Fruit fly (Drosophila melanogaster) whole organism, embryonic: ENCODE data around the gene Ubc6.

Source experiments
- ATbp ChIP-seq: fragments of 200-800 bp; sonication (Bioruptor generic); optimal IDR thresholded peaks from 2 replicates; lab custom pipeline; 2017; ENCODE audit warnings: missing biosample characterization, mild to moderate bottlenecking, missing genetic modification characterization, missing genetic modification reagents
- Asciz ChIP-seq: fragments of 200-800 bp; sonication (Bioruptor generic); optimal IDR thresholded peaks from 2 replicates; lab custom pipeline; 2017; ENCODE audit warnings: missing biosample characterization, mild to moderate bottlenecking, missing genetic modification characterization, missing genetic modification reagents
- CG1024 ChIP-seq: fragments of 200-800 bp; sonication (Bioruptor generic); IDR thresholded peaks from 2 replicates; pipeline ENCODE4 v1.3.6; 2022; ENCODE audit warnings: missing biosample characterization, missing genetic modification characterization
- CG10654 ChIP-seq: fragments of 200-800 bp; sonication (Bioruptor generic); optimal IDR thresholded peaks from 2 replicates; lab custom pipeline; 2016; ENCODE audit warnings: missing biosample characterization, missing genetic modification characterization
- CG10979 ChIP-seq: fragments of 200-800 bp; sonication (Bioruptor generic); optimal IDR thresholded peaks from 2 replicates; lab custom pipeline; 2018; ENCODE audit warnings: missing biosample characterization, mild to moderate bottlenecking, missing genetic modification characterization, moderate library complexity
- CG11695 ChIP-seq: fragments of 200-800 bp; sonication (Bioruptor generic); IDR thresholded peaks from 3 replicates; pipeline ENCODE4 v1.3.6; 2022; ENCODE audit warnings: missing biosample characterization, missing genetic modification characterization
- CG12236 ChIP-seq: fragments of 200-800 bp; sonication (Bioruptor generic); optimal IDR thresholded peaks from 2 replicates; lab custom pipeline; 2016; ENCODE audit warnings: missing biosample characterization, missing genetic modification characterization
- CG14710 ChIP-seq: fragments of 200-800 bp; sonication (Bioruptor generic); optimal IDR thresholded peaks from 3 replicates; lab custom pipeline; 2019; ENCODE audit warnings: missing biosample characterization, mild to moderate bottlenecking, missing genetic modification characterization, moderate library complexity
- CG15269 ChIP-seq: fragments of 200-800 bp; sonication (Bioruptor generic); optimal IDR thresholded peaks from 2 replicates; lab custom pipeline; 2018; ENCODE audit warnings: missing biosample characterization, mild to moderate bottlenecking, missing genetic modification characterization, moderate library complexity
- CG16863 ChIP-seq: fragments of 200-800 bp; sonication (Bioruptor generic); optimal IDR thresholded peaks from 3 replicates; lab custom pipeline; 2016; ENCODE audit warnings: missing biosample characterization, missing genetic modification characterization
- CG17361 ChIP-seq: fragments of 200-800 bp; sonication (Bioruptor generic); IDR thresholded peaks from 3 replicates; pipeline ENCODE4 v1.3.6; 2022; ENCODE audit warnings: missing biosample characterization, missing genetic modification characterization
- CG18262 ChIP-seq: fragments of 200-800 bp; optimal IDR thresholded peaks from 3 replicates; lab custom pipeline; 2019; ENCODE audit warnings: missing biosample characterization, mild to moderate bottlenecking, missing genetic modification characterization, moderate library complexity
- CG30403 ChIP-seq: fragments of 200-800 bp; sonication (Bioruptor generic); optimal IDR thresholded peaks from 3 replicates; lab custom pipeline; 2016; ENCODE audit warnings: missing biosample characterization, missing genetic modification characterization
- CG4730 ChIP-seq: fragments of 200-800 bp; sonication (Bioruptor generic); IDR thresholded peaks from 2 replicates; pipeline ENCODE4 v1.3.6; 2022; ENCODE audit warnings: missing biosample characterization, missing genetic modification characterization
- CG6254 ChIP-seq: fragments of 200-800 bp; sonication (Bioruptor generic); optimal IDR thresholded peaks from 3 replicates; lab custom pipeline; 2017; ENCODE audit warnings: mild to moderate bottlenecking, missing biosample characterization, missing genetic modification reagents, missing genetic modification characterization
- CG6683 ChIP-seq: fragments of 200-800 bp; sonication (Bioruptor generic); optimal IDR thresholded peaks from 2 replicates; lab custom pipeline; 2017; ENCODE audit warnings: missing biosample characterization, mild to moderate bottlenecking, missing genetic modification characterization, missing genetic modification reagents
- CG6854 ChIP-seq: fragments of 200-800 bp; sonication (Bioruptor generic); optimal IDR thresholded peaks from 3 replicates; lab custom pipeline; 2017; ENCODE audit warnings: missing biosample characterization, mild to moderate bottlenecking, missing genetic modification characterization
- CG7556 ChIP-seq: fragments of 200-800 bp; sonication (Bioruptor generic); optimal IDR thresholded peaks from 2 replicates; lab custom pipeline; 2017; ENCODE audit warnings: missing biosample characterization, mild to moderate bottlenecking, missing genetic modification characterization
- CG7839 ChIP-seq: fragments of 200-800 bp; sonication (Bioruptor generic); optimal IDR thresholded peaks from 3 replicates; lab custom pipeline; 2018; ENCODE audit warnings: missing biosample characterization, mild to moderate bottlenecking, missing genetic modification characterization, moderate library complexity
- CG8388 ChIP-seq: fragments of 200-800 bp; sonication (Bioruptor generic); optimal IDR thresholded peaks from 2 replicates; lab custom pipeline; 2019; ENCODE audit warnings: missing biosample characterization, mild to moderate bottlenecking, missing genetic modification characterization, moderate library complexity
- CG8924 ChIP-seq: fragments of 200-800 bp; optimal IDR thresholded peaks from 3 replicates; lab custom pipeline; 2019; ENCODE audit warnings: missing biosample characterization, mild to moderate bottlenecking, missing genetic modification characterization, moderate library complexity
- CG9727 ChIP-seq: fragments of 200-800 bp; sonication (Bioruptor generic); optimal IDR thresholded peaks from 3 replicates; lab custom pipeline; 2017; ENCODE audit warnings: missing biosample characterization, mild to moderate bottlenecking, missing genetic modification characterization
- Dll ChIP-seq: fragments of 200-800 bp; sonication (Bioruptor generic); IDR thresholded peaks from 4 replicates; pipeline ENCODE4 v1.3.6; 2022; ENCODE audit warnings: missing biosample characterization, missing genetic modification characterization; ENCODE audit not compliant: partially characterized antibody
- E2f1 ChIP-seq: fragments of 200-800 bp; sonication (Bioruptor generic); IDR thresholded peaks from 2 replicates; pipeline ENCODE4 v1.3.6; 2022; ENCODE audit warnings: missing biosample characterization, missing genetic modification characterization
- H2.0 ChIP-seq: fragments of 200-800 bp; sonication (Bioruptor generic); IDR thresholded peaks from 2 replicates; pipeline ENCODE4 v1.3.6; 2022; ENCODE audit warnings: missing biosample characterization, missing genetic modification characterization
- HLH3B ChIP-seq: fragments of 200-800 bp; sonication (Bioruptor generic); IDR thresholded peaks from 2 replicates; pipeline ENCODE4 v1.3.6; 2022; ENCODE audit warnings: missing biosample characterization, missing genetic modification characterization
- Med ChIP-seq: fragments of 200-800 bp; sonication (Bioruptor generic); peaks from one replicate; lab custom pipeline; 2016; ENCODE audit warnings: missing biosample characterization, missing genetic modification characterization, mild to moderate bottlenecking, inconsistent platforms, moderate library complexity
- Ptx1 ChIP-seq: fragments of 200-800 bp; sonication (Bioruptor generic); IDR thresholded peaks from 2 replicates; pipeline ENCODE4 v1.3.6; 2022; ENCODE audit warnings: missing biosample characterization, missing genetic modification characterization
- Sox102F ChIP-seq: fragments of 200-800 bp; sonication (Bioruptor generic); optimal IDR thresholded peaks from 2 replicates; lab custom pipeline; 2018; ENCODE audit warnings: missing biosample characterization, mild to moderate bottlenecking, missing genetic modification characterization, moderate library complexity
- br ChIP-seq: fragments of >200 bp; optimal IDR thresholded peaks from 2 replicates; lab custom pipeline; 2017
- dimm ChIP-seq: fragments of 200-800 bp; sonication (Bioruptor generic); IDR thresholded peaks from 2 replicates; pipeline ENCODE4 v1.3.6; 2022; ENCODE audit warnings: missing biosample characterization, missing genetic modification characterization
- dm ChIP-seq: fragments of 200-800 bp; sonication (Bioruptor generic); optimal IDR thresholded peaks from 3 replicates; lab custom pipeline; 2016; ENCODE audit warnings: missing biosample characterization, missing genetic modification characterization
- dmrt11E ChIP-seq: fragments of 200-800 bp; sonication (Bioruptor generic); optimal IDR thresholded peaks from 3 replicates; lab custom pipeline; 2018; ENCODE audit warnings: missing biosample characterization, mild to moderate bottlenecking, missing genetic modification characterization, moderate library complexity
- dmrt99B ChIP-seq: fragments of 200-800 bp; sonication (Bioruptor generic); optimal IDR thresholded peaks from 2 replicates; lab custom pipeline; 2018; ENCODE audit warnings: missing biosample characterization, mild to moderate bottlenecking, missing genetic modification characterization, moderate library complexity
- dysf ChIP-seq: fragments of 200-800 bp; sonication (Bioruptor generic); IDR thresholded peaks from 3 replicates; pipeline ENCODE4 v1.3.6; 2022; ENCODE audit warnings: missing biosample characterization, missing genetic modification characterization
- kni ChIP-seq: fragments of 200-800 bp; sonication (Bioruptor generic); optimal IDR thresholded peaks from 3 replicates; lab custom pipeline; 2017; ENCODE audit warnings: mild to moderate bottlenecking, missing biosample characterization, missing genetic modification reagents, missing genetic modification characterization
- lola ChIP-seq, 3 experiments: fragments of >200 bp in 2 of 3; fragments of 200-800 bp in 1 of 3; sonication (Bioruptor generic) in 1 of 3; optimal IDR thresholded peaks; 2 replicates each; lab custom pipeline; 2017 to 2019; ENCODE audit warnings: missing biosample characterization in 3 of 3, missing genetic modification characterization in 3 of 3, mild to moderate bottlenecking in 1 of 3, moderate library complexity in 1 of 3
- mirr ChIP-seq: fragments of 200-800 bp; sonication (Bioruptor generic); optimal IDR thresholded peaks from 3 replicates; lab custom pipeline; 2018; ENCODE audit warnings: missing biosample characterization, mild to moderate bottlenecking, missing genetic modification characterization
- pnt ChIP-seq: fragments of 200-800 bp; sonication (Bioruptor generic); optimal IDR thresholded peaks from 3 replicates; lab custom pipeline; 2016; ENCODE audit warnings: missing biosample characterization, missing genetic modification characterization
- pros ChIP-seq: fragments of 200-800 bp; sonication (Bioruptor generic); optimal IDR thresholded peaks from 3 replicates; lab custom pipeline; 2019; ENCODE audit warnings: missing biosample characterization, mild to moderate bottlenecking, missing genetic modification characterization, moderate library complexity
- sd ChIP-seq: fragments of 200-800 bp; sonication (Bioruptor generic); optimal IDR thresholded peaks from 3 replicates; lab custom pipeline; 2018; ENCODE audit warnings: missing biosample characterization, mild to moderate bottlenecking, missing genetic modification characterization, moderate library complexity
- sisA ChIP-seq: fragments of 200-800 bp; sonication (Bioruptor generic); IDR thresholded peaks from 2 replicates; pipeline ENCODE4 v1.3.6; 2022; ENCODE audit warnings: missing biosample characterization, missing genetic modification characterization
- stc ChIP-seq: fragments of 200-800 bp; sonication (Bioruptor generic); IDR thresholded peaks from 2 replicates; pipeline ENCODE4 v1.3.6; 2022; ENCODE audit warnings: missing biosample characterization, missing genetic modification characterization
- toy ChIP-seq: fragments of 200-800 bp; sonication (Bioruptor generic); IDR thresholded peaks from 2 replicates; pipeline ENCODE4 v1.3.6; 2022; ENCODE audit warnings: missing biosample characterization, missing genetic modification characterization
- tup ChIP-seq: fragments of 200-800 bp; sonication (Bioruptor generic); optimal IDR thresholded peaks from 2 replicates; lab custom pipeline; 2016; ENCODE audit warnings: missing biosample characterization, mild to moderate bottlenecking, missing genetic modification characterization, moderate library complexity
- unpg ChIP-seq: fragments of 200-800 bp; sonication (Bioruptor generic); optimal IDR thresholded peaks from 3 replicates; lab custom pipeline; 2018; ENCODE audit warnings: missing biosample characterization, mild to moderate bottlenecking, missing genetic modification characterization, moderate library complexity
- vfl ChIP-seq: fragments of 200-800 bp; sonication (Bioruptor generic); optimal IDR thresholded peaks from 2 replicates; lab custom pipeline; 2016; ENCODE audit warnings: missing biosample characterization, missing genetic modification characterization
- zfh1 ChIP-seq: fragments of 200-800 bp; sonication (Bioruptor generic); IDR thresholded peaks from 3 replicates; pipeline ENCODE4 v1.3.6; 2022; ENCODE audit warnings: missing biosample characterization, missing genetic modification characterization

Ubc6 gene

dm6 chr3R:4997399-4998203, 45.1 kb upstream of the Ubc6 start:
- TF ChIP-seq Ptx1 (GFP tag; lab: Robert Waterston, UW) (peak; percentile 43; the same call in 1 of the 2 replicates), CG16863 (GFP tag; lab: Kevin White, UChicago) (peak; percentile 10), CG1024 (GFP tag; lab: Robert Waterston, UW) (peak; percentile 26; the same call in 1 of the 2 replicates), CG10654 (GFP tag; lab: Kevin White, UChicago) (no peak), dmrt99B (tag; lab: Kevin White, UChicago) (peak; percentile 25), CG15269 (tag; lab: Kevin White, UChicago) (peak; percentile 14), dysf (0 out of 3 replicates have a peak, but pooled peaks have one; percentile 13), kni (GFP tag; lab: Kevin White, UChicago) (peak; percentile 64), Dll (0 out of 4 replicates have a peak, but pooled peaks have one; percentile 21), CG7839 (tag; lab: Kevin White, UChicago) (peak; percentile 8), CG14710 (tag; lab: Kevin White, UChicago) (peak; percentile 28), pnt (GFP tag; lab: Kevin White, UChicago) (peak; percentile 1), CG7556 (peak; percentile 15), CG12236 (GFP tag; lab: Kevin White, UChicago) (peak; percentile 19), HLH3B (GFP tag; lab: Robert Waterston, UW) (peak; percentile 48; the same call in 1 of the 2 replicates), ATbp (GFP tag; lab: Kevin White, UChicago) (no peak), sd (no peak), stc (peak; percentile 59; the same call in 1 of the 2 replicates), CG4730 (GFP tag; lab: Robert Waterston, UW) (no peak), CG6683 (GFP tag; lab: Kevin White, UChicago) (no peak), CG8924 (tag; lab: Kevin White, UChicago) (peak; percentile 30), CG6254 (GFP tag; lab: Kevin White, UChicago) (peak; percentile 43), CG10979 (peak; percentile 50), CG9727 (GFP tag; lab: Kevin White, UChicago) (peak; percentile 31), sisA (peak; percentile 36; the same call in 1 of the 2 replicates), H2.0 (GFP tag; lab: Robert Waterston, UW) (peak; percentile 32; the same call in 1 of the 2 replicates), lola (GFP tag; optimal IDR thresholded peaks at IDR 0.05; lab: Kevin White, UChicago) (peak in 1 of 3 experiments; percentile 31), br (no peak), vfl (GFP tag; lab: Kevin White, UChicago) (no peak), CG8388 (peak; percentile 43), E2f1 (GFP tag; lab: Robert Waterston, UW) (peak; percentile 47), CG11695 (peak; percentile 71; the same call in 2 of the 3 replicates), Asciz (peak; percentile 36), CG17361 (GFP tag; lab: Robert Waterston, UW) (peak; percentile 47; the same call in 1 of the 3 replicates), Med (GFP tag; lab: Kevin White, UChicago) (peak; percentile 52), mirr (no peak), toy (no peak), zfh1 (GFP tag; lab: Robert Waterston, UW) (no peak), dmrt11E (tag; lab: Kevin White, UChicago) (peak; percentile 42), dimm (GFP tag; lab: Robert Waterston, UW) (no peak), Sox102F (GFP tag; lab: Kevin White, UChicago) (peak; percentile 34), dm (GFP tag; lab: Kevin White, UChicago) (no peak), CG18262 (peak; percentile 56), tup (GFP tag; lab: Kevin White, UChicago) (no peak), unpg (GFP tag; lab: Kevin White, UChicago) (peak; percentile 14), CG6854 (GFP tag; lab: Kevin White, UChicago) (no peak), CG30403 (GFP tag; lab: Kevin White, UChicago) (peak; percentile 2), pros (GFP tag; lab: Kevin White, UChicago) (peak; percentile 93)
